Fruit fly (Drosophila melanogaster) whole organism, embryonic: ENCODE data around the gene CG13002.
A peak's percentile ranks its signal among the peaks of the same experiment; 100 is the strongest.

ENCODE experiments used
- Ada2b ChIP-seq: fragments of 200-800 bp; sonication (Bioruptor generic); IDR thresholded peaks from 2 replicates; pipeline ENCODE4 v1.3.6; 2022; ENCODE audit warnings: missing biosample characterization, missing genetic modification characterization
- Adf1 ChIP-seq: fragments of 200-800 bp; sonication (Bioruptor generic); IDR thresholded peaks from 2 replicates; pipeline ENCODE4 v1.3.6; 2022; ENCODE audit warnings: missing biosample characterization, missing genetic modification characterization
- Aef1 ChIP-seq: fragments of 200-800 bp; sonication (Bioruptor generic); IDR thresholded peaks from 3 replicates; pipeline ENCODE4 v1.3.6; 2022; ENCODE audit warnings: missing biosample characterization, missing genetic modification characterization
- Bteb2 ChIP-seq: fragments of 200-800 bp; sonication (Bioruptor generic); optimal IDR thresholded peaks from 2 replicates; lab custom pipeline; 2016; ENCODE audit warnings: missing biosample characterization, missing genetic modification characterization
- CG10147 ChIP-seq: fragments of 200-800 bp; sonication (Bioruptor generic); optimal IDR thresholded peaks from 2 replicates; lab custom pipeline; 2019; ENCODE audit warnings: missing biosample characterization, mild to moderate bottlenecking, missing genetic modification characterization, moderate library complexity
- CG1024 ChIP-seq: fragments of 200-800 bp; sonication (Bioruptor generic); IDR thresholded peaks from 2 replicates; pipeline ENCODE4 v1.3.6; 2022; ENCODE audit warnings: missing biosample characterization, missing genetic modification characterization
- CG10267 ChIP-seq: fragments of 200-800 bp; sonication (Bioruptor generic); optimal IDR thresholded peaks from 2 replicates; lab custom pipeline; 2018; ENCODE audit warnings: missing biosample characterization, mild to moderate bottlenecking, missing genetic modification characterization, moderate library complexity
- CG11504 ChIP-seq: fragments of 200-800 bp; sonication (Bioruptor generic); optimal IDR thresholded peaks from 3 replicates; lab custom pipeline; 2019; ENCODE audit warnings: missing biosample characterization, mild to moderate bottlenecking, missing genetic modification characterization, moderate library complexity
- CG12071 ChIP-seq: fragments of 200-800 bp; sonication (Bioruptor generic); optimal IDR thresholded peaks from 3 replicates; lab custom pipeline; 2018; ENCODE audit warnings: missing biosample characterization, mild to moderate bottlenecking, missing genetic modification characterization
- CG12659 ChIP-seq: fragments of 200-800 bp; sonication (Bioruptor generic); optimal IDR thresholded peaks from 3 replicates; lab custom pipeline; 2017; ENCODE audit warnings: mild to moderate bottlenecking, missing biosample characterization, missing genetic modification reagents, missing genetic modification characterization
- CG13287 ChIP-seq: fragments of 200-800 bp; sonication (Bioruptor generic); IDR thresholded peaks from 2 replicates; pipeline ENCODE4 v1.3.6; 2022; ENCODE audit warnings: missing biosample characterization, missing genetic modification characterization; ENCODE audit not compliant: partially characterized antibody
- CG13624 ChIP-seq: fragments of 200-800 bp; sonication (Bioruptor generic); optimal IDR thresholded peaks from 2 replicates; lab custom pipeline; 2016; ENCODE audit warnings: missing biosample characterization, missing genetic modification characterization
- CG14965 ChIP-seq: fragments of 200-800 bp; sonication (Bioruptor generic); optimal IDR thresholded peaks from 2 replicates; lab custom pipeline; 2016; ENCODE audit warnings: missing biosample characterization, missing genetic modification characterization, borderline replicate concordance
- CG15514 ChIP-seq: fragments of 200-800 bp; sonication (Bioruptor generic); optimal IDR thresholded peaks from 3 replicates; lab custom pipeline; 2017; ENCODE audit warnings: missing biosample characterization, missing genetic modification characterization, mild to moderate bottlenecking, moderate library complexity, missing genetic modification reagents
- CG16813 ChIP-seq: fragments of 200-800 bp; sonication (Bioruptor generic); IDR thresholded peaks from 3 replicates; pipeline ENCODE4 v1.3.6; 2022; ENCODE audit warnings: missing biosample characterization, missing genetic modification characterization; ENCODE audit not compliant: partially characterized antibody
- CG16815 ChIP-seq: fragments of 200-800 bp; sonication (Bioruptor generic); optimal IDR thresholded peaks from 3 replicates; lab custom pipeline; 2017; ENCODE audit warnings: missing biosample characterization, mild to moderate bottlenecking, missing genetic modification characterization
- CG2129 ChIP-seq: fragments of 200-800 bp; sonication (Bioruptor generic); IDR thresholded peaks from 2 replicates; pipeline ENCODE4 v1.3.6; 2022; ENCODE audit warnings: missing biosample characterization, missing genetic modification characterization; ENCODE audit not compliant: partially characterized antibody
- CG2678 ChIP-seq: fragments of 200-800 bp; sonication (Bioruptor generic); optimal IDR thresholded peaks from 3 replicates; lab custom pipeline; 2019; ENCODE audit warnings: missing biosample characterization, mild to moderate bottlenecking, missing genetic modification characterization, moderate library complexity
- CG32532 ChIP-seq: fragments of 200-800 bp; sonication (Bioruptor generic); IDR thresholded peaks from 2 replicates; pipeline ENCODE4 v1.3.6; 2022; ENCODE audit warnings: missing biosample characterization, missing genetic modification characterization
- CG3407 ChIP-seq: fragments of 200-800 bp; sonication (Bioruptor generic); optimal IDR thresholded peaks from 2 replicates; lab custom pipeline; 2018; ENCODE audit warnings: missing biosample characterization, mild to moderate bottlenecking, missing genetic modification characterization
- CG3838 ChIP-seq: fragments of 200-800 bp; sonication (Bioruptor generic); optimal IDR thresholded peaks from 3 replicates; lab custom pipeline; 2016; ENCODE audit warnings: missing biosample characterization, missing genetic modification characterization
- CG3847 ChIP-seq: fragments of 200-800 bp; sonication (Bioruptor generic); IDR thresholded peaks from 2 replicates; pipeline ENCODE4 v1.3.6; 2022; ENCODE audit warnings: missing biosample characterization, missing genetic modification characterization
- CG4360 ChIP-seq: fragments of 200-800 bp; sonication (Bioruptor generic); IDR thresholded peaks from 2 replicates; pipeline ENCODE4 v1.3.6; 2022; ENCODE audit warnings: missing biosample characterization, missing genetic modification characterization
- CG4730 ChIP-seq: fragments of 200-800 bp; sonication (Bioruptor generic); IDR thresholded peaks from 2 replicates; pipeline ENCODE4 v1.3.6; 2022; ENCODE audit warnings: missing biosample characterization, missing genetic modification characterization
- CG4820 ChIP-seq: fragments of 200-800 bp; sonication (Bioruptor generic); optimal IDR thresholded peaks from 3 replicates; lab custom pipeline; 2016; ENCODE audit warnings: missing biosample characterization, missing genetic modification characterization
- CG6683 ChIP-seq: fragments of 200-800 bp; sonication (Bioruptor generic); optimal IDR thresholded peaks from 2 replicates; lab custom pipeline; 2017; ENCODE audit warnings: missing biosample characterization, mild to moderate bottlenecking, missing genetic modification characterization, missing genetic modification reagents
- CG7556 ChIP-seq: fragments of 200-800 bp; sonication (Bioruptor generic); optimal IDR thresholded peaks from 2 replicates; lab custom pipeline; 2017; ENCODE audit warnings: missing biosample characterization, mild to moderate bottlenecking, missing genetic modification characterization
- CG9215 ChIP-seq: fragments of 200-800 bp; sonication (Bioruptor generic); IDR thresholded peaks from 2 replicates; pipeline ENCODE4 v1.3.6; 2022; ENCODE audit warnings: missing biosample characterization, missing genetic modification characterization
- CG9609 ChIP-seq: fragments of 200-800 bp; sonication (Bioruptor generic); optimal IDR thresholded peaks from 3 replicates; lab custom pipeline; 2016; ENCODE audit warnings: missing biosample characterization, missing genetic modification characterization
- Doc3 ChIP-seq: fragments of 200-800 bp; sonication (Bioruptor generic); IDR thresholded peaks from 3 replicates; pipeline ENCODE4 v1.3.6; 2022; ENCODE audit warnings: missing biosample characterization, missing genetic modification characterization; ENCODE audit not compliant: partially characterized antibody
- Dp ChIP-seq: fragments of 200-800 bp; sonication (Bioruptor generic); optimal IDR thresholded peaks from 2 replicates; lab custom pipeline; 2018; ENCODE audit warnings: missing biosample characterization, mild to moderate bottlenecking, missing genetic modification characterization, moderate library complexity
- Dref ChIP-seq: fragments of 200-800 bp; sonication (Bioruptor generic); IDR thresholded peaks from 2 replicates; pipeline ENCODE4 v1.3.6; 2022; ENCODE audit warnings: missing biosample characterization, missing genetic modification characterization
- Ets65A ChIP-seq: fragments of 200-800 bp; sonication (Bioruptor generic); peaks from one replicate; lab custom pipeline; 2016; ENCODE audit warnings: missing biosample characterization, missing genetic modification characterization
- Hr78 ChIP-seq, 2 experiments: fragments of 200-800 bp in 1 of 2; fragments of >200 bp in 1 of 2; sonication (Bioruptor generic) in 1 of 2; optimal IDR thresholded peaks; 2 replicates each; lab custom pipeline; 2017 to 2019; ENCODE audit warnings: missing biosample characterization in 2 of 2, missing genetic modification characterization in 2 of 2, mild to moderate bottlenecking in 1 of 2, moderate library complexity in 1 of 2
- Myb ChIP-seq: fragments of 200-800 bp; sonication (Bioruptor generic); optimal IDR thresholded peaks from 2 replicates; lab custom pipeline; 2016; ENCODE audit warnings: missing biosample characterization, missing genetic modification characterization
- Sry-β ChIP-seq: fragments of 200-800 bp; sonication (Bioruptor generic); optimal IDR thresholded peaks from 2 replicates; lab custom pipeline; 2018; ENCODE audit warnings: missing biosample characterization, mild to moderate bottlenecking, missing genetic modification characterization, moderate library complexity
- abd-A ChIP-seq: fragments of 200-800 bp; sonication (Bioruptor generic); optimal IDR thresholded peaks from 3 replicates; lab custom pipeline; 2019; ENCODE audit warnings: missing biosample characterization, mild to moderate bottlenecking, missing genetic modification characterization, moderate library complexity
- amos ChIP-seq: fragments of 200-800 bp; sonication (Bioruptor generic); IDR thresholded peaks from 2 replicates; pipeline ENCODE4 v1.3.6; 2022; ENCODE audit warnings: missing biosample characterization, missing genetic modification characterization; ENCODE audit not compliant: partially characterized antibody
- bowl ChIP-seq: fragments of 200-800 bp; sonication (Bioruptor generic); IDR thresholded peaks from 2 replicates; pipeline ENCODE4 v1.3.6; 2022; ENCODE audit warnings: missing biosample characterization, missing genetic modification characterization
- danr ChIP-seq: fragments of 200-800 bp; sonication (Bioruptor generic); IDR thresholded peaks from 2 replicates; pipeline ENCODE4 v1.3.6; 2022; ENCODE audit warnings: missing biosample characterization, missing genetic modification characterization
- dm ChIP-seq: fragments of 200-800 bp; sonication (Bioruptor generic); optimal IDR thresholded peaks from 3 replicates; lab custom pipeline; 2016; ENCODE audit warnings: missing biosample characterization, missing genetic modification characterization
- eve ChIP-seq, 2 experiments: fragments of >200 bp; optimal IDR thresholded peaks; 2 replicates each; lab custom pipeline; 2017; ENCODE audit warnings: missing biosample characterization in 2 of 2, missing genetic modification characterization in 2 of 2
- eyg ChIP-seq: fragments of 200-800 bp; sonication (Bioruptor generic); optimal IDR thresholded peaks from 3 replicates; lab custom pipeline; 2016; ENCODE audit warnings: missing biosample characterization, missing genetic modification characterization
- gem ChIP-seq: fragments of 200-800 bp; sonication (Bioruptor generic); optimal IDR thresholded peaks from 2 replicates; lab custom pipeline; 2019; ENCODE audit warnings: missing biosample characterization, mild to moderate bottlenecking, missing genetic modification characterization, moderate library complexity
- kah ChIP-seq: fragments of 200-800 bp; sonication (Bioruptor generic); optimal IDR thresholded peaks from 2 replicates; lab custom pipeline; 2018; ENCODE audit warnings: missing biosample characterization, mild to moderate bottlenecking, missing genetic modification characterization
- lilli ChIP-seq: fragments of 200-800 bp; sonication (Bioruptor generic); optimal IDR thresholded peaks from 3 replicates; lab custom pipeline; 2016; ENCODE audit warnings: missing biosample characterization, missing genetic modification characterization
- sr ChIP-seq: fragments of 200-800 bp; sonication (Bioruptor generic); IDR thresholded peaks from 3 replicates; pipeline ENCODE4 v1.3.6; 2022; ENCODE audit warnings: missing biosample characterization, missing genetic modification characterization
- stwl ChIP-seq: fragments of 200-800 bp; sonication (Bioruptor generic); optimal IDR thresholded peaks from 3 replicates; lab custom pipeline; 2018; ENCODE audit warnings: missing biosample characterization, mild to moderate bottlenecking, missing genetic modification characterization, moderate library complexity
- tgo ChIP-seq: fragments of 200-800 bp; sonication (Bioruptor generic); IDR thresholded peaks from 3 replicates; pipeline ENCODE4 v1.3.6; 2022; ENCODE audit warnings: missing biosample characterization, missing genetic modification characterization
- z ChIP-seq: fragments of 200-800 bp; sonication (Bioruptor generic); IDR thresholded peaks from 3 replicates; pipeline ENCODE4 v1.3.6; 2022; ENCODE audit warnings: missing biosample characterization, missing genetic modification characterization

CG13002 gene

dm6 chrX:16848978-16849377 is 40.6 kb upstream of the CG13002 start (continued):
- TF ChIP-seq amos (GFP tag; lab: Robert Waterston, UW) (no peak), Dref (GFP tag; lab: Robert Waterston, UW) (no peak), CG16815 (GFP tag; lab: Kevin White, UChicago) (no peak), CG2129 (GFP tag; lab: Robert Waterston, UW) (no peak), CG16813 (GFP tag; lab: Robert Waterston, UW) (no peak), CG9215 (GFP tag; lab: Robert Waterston, UW) (no peak), danr (GFP tag; lab: Robert Waterston, UW) (no peak), eve (GFP tag; optimal IDR thresholded peaks at IDR 0.05; lab: Kevin White, UChicago) (no peak), CG3407 (GFP tag; lab: Kevin White, UChicago) (no peak), gem (tag; lab: Kevin White, UChicago) (peak; percentile 39), CG4730 (GFP tag; lab: Robert Waterston, UW) (no peak), Doc3 (no peak), eyg (GFP tag; lab: Kevin White, UChicago) (no peak), Sry-β (GFP tag; lab: Kevin White, UChicago) (no peak), CG13287 (GFP tag; lab: Robert Waterston, UW) (no peak), z (GFP tag; lab: Robert Waterston, UW) (no peak), CG10267 (tag; lab: Kevin White, UChicago) (peak; percentile 8), Aef1 (GFP tag; lab: Robert Waterston, UW) (no peak), abd-A (tag; lab: Kevin White, UChicago) (no peak), CG32532 (GFP tag; lab: Robert Waterston, UW) (no peak), dm (GFP tag; lab: Kevin White, UChicago) (no peak), CG3838 (GFP tag; lab: Kevin White, UChicago) (no peak), CG4820 (GFP tag; lab: Kevin White, UChicago) (peak; percentile 1), CG13624 (no peak), stwl (tag; lab: Kevin White, UChicago) (no peak), CG14965 (GFP tag; lab: Kevin White, UChicago) (no peak), bowl (GFP tag; lab: Robert Waterston, UW) (no peak)

- no peak for TF ChIP-seq CG1024 (GFP tag; lab: Robert Waterston, UW)
- TF ChIP-seq CG4360 (GFP tag; lab: Robert Waterston, UW), result peak; percentile 84
- TF ChIP-seq Dp (GFP tag; lab: Kevin White, UChicago), result no peak
- TF ChIP-seq tgo (GFP tag; lab: Robert Waterston, UW), result no peak
- TF ChIP-seq Adf1 (GFP tag; lab: Robert Waterston, UW), result peak; percentile 71
- TF ChIP-seq CG9609 (GFP tag; lab: Kevin White, UChicago), result no peak
- TF ChIP-seq Ets65A (GFP tag; lab: Kevin White, UChicago), result peak; percentile 9
- peak in 1 of 2 experiments; percentile 48 for TF ChIP-seq Hr78 (GFP tag; optimal IDR thresholded peaks at IDR 0.05; lab: Kevin White, UChicago)
- TF ChIP-seq sr, result peak; percentile 72
- TF ChIP-seq Myb (GFP tag; lab: Kevin White, UChicago), result no peak
These were observed 40.1 kb upstream of the CG13002 start for dm6 chrX:16849517-16849916.

dm6 chrX:16854746-16855145 is 34.9 kb upstream of the CG13002 start:
- TF ChIP-seq CG10147 (GFP tag; lab: Kevin White, UChicago), result peak; percentile 56
- peak; percentile 68 for TF ChIP-seq CG7556
- TF ChIP-seq CG12659 (GFP tag; lab: Kevin White, UChicago), result peak; percentile 51
- TF ChIP-seq Ada2b (GFP tag; lab: Robert Waterston, UW), result peak; percentile 45
- peak; percentile 43 for TF ChIP-seq CG12071
- TF ChIP-seq CG15514, result no peak
- TF ChIP-seq CG11504 (tag; lab: Kevin White, UChicago), result peak; percentile 83
- TF ChIP-seq CG6683 (GFP tag; lab: Kevin White, UChicago), result peak; percentile 6
- peak; percentile 27 for TF ChIP-seq lilli (GFP tag; lab: Kevin White, UChicago)
- peak; percentile 80 for TF ChIP-seq CG2678 (tag; lab: Kevin White, UChicago)
- peak; percentile 11 for TF ChIP-seq kah
- no peak for TF ChIP-seq CG3847 (GFP tag; lab: Robert Waterston, UW)
- peak; percentile 7 for TF ChIP-seq Bteb2 (GFP tag; lab: Kevin White, UChicago)
